Fruit fly (Drosophila melanogaster) whole organism, prepupa: ENCODE data around the gene gNacalpha.

Experiments
- CG32006 ChIP-seq: fragments of 200-800 bp; sonication (Bioruptor generic); optimal IDR thresholded peaks from 3 replicates; lab custom pipeline; 2017; ENCODE audit warnings: missing biosample characterization, mild to moderate bottlenecking, missing genetic modification characterization
- CG4318 ChIP-seq: fragments of 200-800 bp; sonication (Bioruptor generic); optimal IDR thresholded peaks from 3 replicates; lab custom pipeline; 2017; ENCODE audit warnings: missing biosample characterization, mild to moderate bottlenecking, missing genetic modification characterization
- CG6163 ChIP-seq: fragments of 200-800 bp; sonication (Bioruptor generic); IDR thresholded peaks from 3 replicates; pipeline ENCODE4 v1.3.6; 2022; ENCODE audit warnings: missing biosample characterization, missing genetic modification characterization
- CG6854 ChIP-seq: fragments of 200-800 bp; sonication (Bioruptor generic); optimal IDR thresholded peaks from 2 replicates; lab custom pipeline; 2017; ENCODE audit warnings: missing biosample characterization, mild to moderate bottlenecking, missing genetic modification characterization
- CG7368 ChIP-seq: fragments of 200-800 bp; sonication (Bioruptor generic); optimal IDR thresholded peaks from 3 replicates; lab custom pipeline; 2016; ENCODE audit warnings: missing biosample characterization, missing genetic modification characterization
- Eip75B ChIP-seq: fragments of 200-800 bp; sonication (Bioruptor generic); optimal IDR thresholded peaks from 3 replicates; lab custom pipeline; 2016; ENCODE audit warnings: missing biosample characterization, missing genetic modification characterization
- Hr4 ChIP-seq: fragments of 200-800 bp; sonication (Bioruptor generic); optimal IDR thresholded peaks from 3 replicates; lab custom pipeline; 2016; ENCODE audit warnings: missing biosample characterization, missing genetic modification characterization
- Lpt ChIP-seq: fragments of 200-800 bp; sonication (Bioruptor generic); optimal IDR thresholded peaks from 3 replicates; lab custom pipeline; 2016; ENCODE audit warnings: missing biosample characterization, missing genetic modification characterization
- OdsH ChIP-seq: fragments of 200-800 bp; sonication (Bioruptor generic); optimal IDR thresholded peaks from 3 replicates; lab custom pipeline; 2016; ENCODE audit warnings: missing biosample characterization, missing genetic modification characterization
- Sox102F ChIP-seq: fragments of 200-800 bp; sonication (Bioruptor generic); optimal IDR thresholded peaks from 2 replicates; lab custom pipeline; 2016; ENCODE audit warnings: missing biosample characterization, mild to moderate bottlenecking, missing genetic modification characterization
- acj6 ChIP-seq: fragments of 200-800 bp; sonication (Bioruptor generic); optimal IDR thresholded peaks from 3 replicates; lab custom pipeline; 2016; ENCODE audit warnings: missing biosample characterization, missing genetic modification characterization
- vri ChIP-seq: fragments of 200-800 bp; sonication (Bioruptor generic); optimal IDR thresholded peaks from 3 replicates; lab custom pipeline; 2016; ENCODE audit warnings: missing biosample characterization, mild to moderate bottlenecking, missing genetic modification characterization

- TF ChIP-seq CG4318 (no peak), CG32006 (peak; percentile 14), Hr4 (GFP tag; lab: Kevin White, UChicago) (no peak), acj6 (peak; percentile 36), CG6163 (GFP tag; lab: Robert Waterston, UW) (no peak), CG6854 (GFP tag; lab: Kevin White, UChicago) (no peak), Sox102F (GFP tag; lab: Kevin White, UChicago) (peak; percentile 10), vri (GFP tag; lab: Kevin White, UChicago) (peak; percentile 11), Lpt (GFP tag; lab: Kevin White, UChicago) (no peak), OdsH (GFP tag; lab: Kevin White, UChicago) (peak; percentile 25), CG7368 (GFP tag; lab: Kevin White, UChicago) (no peak), Eip75B (peak; percentile 15)
Observed at dm6 chr2L:1070941-1071340, 33.9 kb downstream of the gNacalpha start.
